Fruit fly (Drosophila melanogaster) whole organism, embryonic: ENCODE measurements around the gene BthD.
A peak's percentile ranks its signal among the peaks of the same experiment; 100 is the strongest.

ENCODE experiments used
- Ada2b ChIP-seq: fragments of 200-800 bp; sonication (Bioruptor generic); IDR thresholded peaks from 2 replicates; pipeline ENCODE4 v1.3.6; 2022; ENCODE audit warnings: missing biosample characterization, missing genetic modification characterization
- CG1024 ChIP-seq: fragments of 200-800 bp; sonication (Bioruptor generic); IDR thresholded peaks from 2 replicates; pipeline ENCODE4 v1.3.6; 2022; ENCODE audit warnings: missing biosample characterization, missing genetic modification characterization
- CG10274 ChIP-seq: fragments of 200-800 bp; sonication (Bioruptor generic); optimal IDR thresholded peaks from 3 replicates; lab custom pipeline; 2017; ENCODE audit warnings: missing biosample characterization, mild to moderate bottlenecking, missing genetic modification characterization
- CG10979 ChIP-seq: fragments of 200-800 bp; sonication (Bioruptor generic); optimal IDR thresholded peaks from 2 replicates; lab custom pipeline; 2018; ENCODE audit warnings: missing biosample characterization, mild to moderate bottlenecking, missing genetic modification characterization, moderate library complexity
- CG12104 ChIP-seq: fragments of 200-800 bp; sonication (Bioruptor generic); optimal IDR thresholded peaks from 3 replicates; lab custom pipeline; 2016; ENCODE audit warnings: missing biosample characterization, missing genetic modification characterization
- CG13775 ChIP-seq: fragments of 200-800 bp; sonication (Bioruptor generic); optimal IDR thresholded peaks from 3 replicates; lab custom pipeline; 2017; ENCODE audit warnings: missing biosample characterization, mild to moderate bottlenecking, missing genetic modification characterization
- CG16863 ChIP-seq: fragments of 200-800 bp; sonication (Bioruptor generic); optimal IDR thresholded peaks from 3 replicates; lab custom pipeline; 2016; ENCODE audit warnings: missing biosample characterization, missing genetic modification characterization
- CG2120 ChIP-seq: fragments of 200-800 bp; sonication (Bioruptor generic); optimal IDR thresholded peaks from 3 replicates; lab custom pipeline; 2016; ENCODE audit warnings: missing biosample characterization, missing genetic modification characterization
- CG2678 ChIP-seq: fragments of 200-800 bp; sonication (Bioruptor generic); optimal IDR thresholded peaks from 3 replicates; lab custom pipeline; 2019; ENCODE audit warnings: missing biosample characterization, mild to moderate bottlenecking, missing genetic modification characterization, moderate library complexity
- CG31224 ChIP-seq: fragments of 200-800 bp; sonication (Bioruptor generic); IDR thresholded peaks from 2 replicates; pipeline ENCODE4 v1.3.6; 2022; ENCODE audit warnings: missing biosample characterization, missing genetic modification characterization
- CG3407 ChIP-seq: fragments of 200-800 bp; sonication (Bioruptor generic); optimal IDR thresholded peaks from 2 replicates; lab custom pipeline; 2018; ENCODE audit warnings: missing biosample characterization, mild to moderate bottlenecking, missing genetic modification characterization
- CG3838 ChIP-seq: fragments of 200-800 bp; sonication (Bioruptor generic); optimal IDR thresholded peaks from 3 replicates; lab custom pipeline; 2016; ENCODE audit warnings: missing biosample characterization, missing genetic modification characterization
- CG42726 ChIP-seq: fragments of 200-800 bp; sonication (Bioruptor generic); IDR thresholded peaks from 2 replicates; pipeline ENCODE4 v1.3.6; 2022; ENCODE audit warnings: missing biosample characterization, missing genetic modification characterization; ENCODE audit not compliant: partially characterized antibody
- CG4707 ChIP-seq: fragments of 200-800 bp; sonication (Bioruptor generic); optimal IDR thresholded peaks from 2 replicates; lab custom pipeline; 2018; ENCODE audit warnings: missing biosample characterization, mild to moderate bottlenecking, missing genetic modification characterization, moderate library complexity
- CG8089 ChIP-seq: fragments of 200-800 bp; sonication (Bioruptor generic); optimal IDR thresholded peaks from 3 replicates; lab custom pipeline; 2016; ENCODE audit warnings: missing biosample characterization, missing genetic modification characterization
- CG8924 ChIP-seq: fragments of 200-800 bp; optimal IDR thresholded peaks from 3 replicates; lab custom pipeline; 2019; ENCODE audit warnings: missing biosample characterization, mild to moderate bottlenecking, missing genetic modification characterization, moderate library complexity
- CG9797 ChIP-seq: fragments of 200-800 bp; sonication (Bioruptor generic); optimal IDR thresholded peaks from 3 replicates; lab custom pipeline; 2018; ENCODE audit warnings: missing biosample characterization, mild to moderate bottlenecking, missing genetic modification characterization
- Dek ChIP-seq: fragments of 200-800 bp; sonication (Bioruptor generic); optimal IDR thresholded peaks from 3 replicates; lab custom pipeline; 2019; ENCODE audit warnings: missing biosample characterization, mild to moderate bottlenecking, missing genetic modification characterization, moderate library complexity
- Dfd ChIP-seq, 2 experiments: fragments of >200 bp; optimal IDR thresholded peaks; 2 replicates each; lab custom pipeline; 2017; ENCODE audit warnings: missing biosample characterization in 2 of 2, missing genetic modification characterization in 2 of 2
- Dref ChIP-seq: fragments of 200-800 bp; sonication (Bioruptor generic); IDR thresholded peaks from 2 replicates; pipeline ENCODE4 v1.3.6; 2022; ENCODE audit warnings: missing biosample characterization, missing genetic modification characterization
- E2f1 ChIP-seq: fragments of 200-800 bp; sonication (Bioruptor generic); IDR thresholded peaks from 2 replicates; pipeline ENCODE4 v1.3.6; 2022; ENCODE audit warnings: missing biosample characterization, missing genetic modification characterization
- Eip74EF ChIP-seq, 2 experiments: fragments of 200-800 bp in 1 of 2; fragments of >200 bp in 1 of 2; sonication (Bioruptor generic) in 1 of 2; optimal IDR thresholded peaks; 2 replicates each; lab custom pipeline; 2017 to 2019; ENCODE audit warnings: missing biosample characterization in 2 of 2, missing genetic modification characterization in 2 of 2, mild to moderate bottlenecking in 1 of 2, moderate library complexity in 1 of 2
- Hr3 ChIP-seq: fragments of 200-800 bp; sonication (Bioruptor generic); optimal IDR thresholded peaks from 3 replicates; lab custom pipeline; 2016; ENCODE audit warnings: missing biosample characterization, missing genetic modification characterization
- Lhr ChIP-seq: fragments of 200-800 bp; sonication (Bioruptor generic); optimal IDR thresholded peaks from 3 replicates; lab custom pipeline; 2017; ENCODE audit warnings: mild to moderate bottlenecking, missing biosample characterization, missing genetic modification reagents, missing genetic modification characterization
- Nf-YB ChIP-seq: fragments of 200-800 bp; sonication (Bioruptor generic); optimal IDR thresholded peaks from 3 replicates; lab custom pipeline; 2019; ENCODE audit warnings: missing biosample characterization, mild to moderate bottlenecking, missing genetic modification characterization, moderate library complexity
- Nf-YC ChIP-seq: fragments of 200-800 bp; optimal IDR thresholded peaks from 3 replicates; lab custom pipeline; 2019; ENCODE audit warnings: missing biosample characterization, mild to moderate bottlenecking, missing genetic modification characterization, moderate library complexity
- Poxn ChIP-seq: fragments of 200-800 bp; sonication (Bioruptor generic); IDR thresholded peaks from 2 replicates; pipeline ENCODE4 v1.3.6; 2022; ENCODE audit warnings: missing biosample characterization, missing genetic modification characterization
- Ravus ChIP-seq: fragments of 200-800 bp; sonication (Bioruptor generic); IDR thresholded peaks from 2 replicates; pipeline ENCODE4 v1.3.6; 2022; ENCODE audit warnings: missing biosample characterization, missing genetic modification characterization
- Rfx ChIP-seq: fragments of 200-800 bp; sonication (Bioruptor generic); IDR thresholded peaks from 2 replicates; pipeline ENCODE4 v1.3.6; 2022; ENCODE audit warnings: missing biosample characterization, missing genetic modification characterization
- Sox100B ChIP-seq: fragments of 200-800 bp; sonication (Bioruptor generic); optimal IDR thresholded peaks from 3 replicates; lab custom pipeline; 2018; ENCODE audit warnings: missing biosample characterization, mild to moderate bottlenecking, missing genetic modification characterization
- TFAM ChIP-seq: fragments of 200-800 bp; sonication (Bioruptor generic); optimal IDR thresholded peaks from 2 replicates; lab custom pipeline; 2017; ENCODE audit warnings: missing biosample characterization, missing genetic modification characterization, inconsistent platforms
- Taf1 ChIP-seq: fragments of 200-800 bp; sonication (Bioruptor generic); IDR thresholded peaks from 2 replicates; pipeline ENCODE4 v1.3.6; 2022; ENCODE audit warnings: missing biosample characterization, missing genetic modification characterization
- Vsx1 ChIP-seq: fragments of 200-800 bp; sonication (Bioruptor generic); optimal IDR thresholded peaks from 2 replicates; lab custom pipeline; 2017; ENCODE audit warnings: missing biosample characterization, mild to moderate bottlenecking, missing genetic modification characterization, missing genetic modification reagents
- amos ChIP-seq: fragments of 200-800 bp; sonication (Bioruptor generic); IDR thresholded peaks from 2 replicates; pipeline ENCODE4 v1.3.6; 2022; ENCODE audit warnings: missing biosample characterization, missing genetic modification characterization; ENCODE audit not compliant: partially characterized antibody
- aop ChIP-seq: fragments of 200-800 bp; sonication (Bioruptor generic); IDR thresholded peaks from 2 replicates; pipeline ENCODE4 v1.3.6; 2022; ENCODE audit warnings: missing biosample characterization, missing genetic modification characterization
- ato ChIP-seq: fragments of 200-800 bp; sonication (Bioruptor generic); IDR thresholded peaks from 2 replicates; pipeline ENCODE4 v1.3.6; 2022; ENCODE audit warnings: missing biosample characterization, missing genetic modification characterization; ENCODE audit not compliant: partially characterized antibody
- bigmax ChIP-seq: fragments of 200-800 bp; sonication (Bioruptor generic); optimal IDR thresholded peaks from 2 replicates; lab custom pipeline; 2018; ENCODE audit warnings: missing biosample characterization, mild to moderate bottlenecking, missing genetic modification characterization
- cad ChIP-seq: fragments of >200 bp; optimal IDR thresholded peaks from 2 replicates; lab custom pipeline; 2017; ENCODE audit warnings: missing biosample characterization, missing genetic modification characterization
- caup ChIP-seq: fragments of 200-800 bp; sonication (Bioruptor generic); optimal IDR thresholded peaks from 3 replicates; lab custom pipeline; 2017; ENCODE audit warnings: missing biosample characterization, mild to moderate bottlenecking, missing genetic modification characterization, moderate library complexity; ENCODE audit not compliant: severe bottlenecking
- crp ChIP-seq, 2 experiments: fragments of 200-800 bp; sonication (Bioruptor generic); optimal IDR thresholded peaks; 2 replicates in 1 of 2; 3 replicates in 1 of 2; lab custom pipeline; 2017; ENCODE audit warnings: missing biosample characterization in 2 of 2, missing genetic modification characterization in 2 of 2, mild to moderate bottlenecking in 1 of 2, moderate library complexity in 1 of 2
- fd102C ChIP-seq: fragments of 200-800 bp; sonication (Bioruptor generic); optimal IDR thresholded peaks from 2 replicates; lab custom pipeline; 2018; ENCODE audit warnings: missing biosample characterization, mild to moderate bottlenecking, missing genetic modification characterization, moderate library complexity
- lbe ChIP-seq: fragments of 200-800 bp; sonication (Bioruptor generic); optimal IDR thresholded peaks from 2 replicates; lab custom pipeline; 2016; ENCODE audit warnings: missing biosample characterization, mild to moderate bottlenecking, missing genetic modification characterization
- lmd ChIP-seq: fragments of 200-800 bp; sonication (Bioruptor generic); IDR thresholded peaks from 2 replicates; pipeline ENCODE4 v1.3.6; 2022; ENCODE audit warnings: missing biosample characterization, missing genetic modification characterization
- lov ChIP-seq, 2 experiments: fragments of 200-800 bp in 1 of 2; fragments of >200 bp in 1 of 2; sonication (Bioruptor generic) in 1 of 2; IDR thresholded peaks in 1 of 2; optimal IDR thresholded peaks in 1 of 2; 2 replicates in 1 of 2; 3 replicates in 1 of 2; pipeline versions ENCODE4 v1.3.6 to Lab custom; 2017 to 2022; ENCODE audit warnings: missing biosample characterization in 1 of 2, missing genetic modification characterization in 1 of 2
- mld ChIP-seq: fragments of 200-800 bp; sonication (Bioruptor generic); IDR thresholded peaks from 3 replicates; pipeline ENCODE4 v1.3.6; 2022; ENCODE audit warnings: missing biosample characterization, missing genetic modification characterization; ENCODE audit not compliant: partially characterized antibody
- prd ChIP-seq, 3 experiments: fragments of >200 bp in 2 of 3; fragments of 200-800 bp in 1 of 3; sonication (Bioruptor generic) in 1 of 3; optimal IDR thresholded peaks in 2 of 3; IDR thresholded peaks in 1 of 3; 2 replicates in 2 of 3; 3 replicates in 1 of 3; pipeline versions ENCODE4 v1.3.6 to Lab custom; 2017 to 2022; ENCODE audit warnings: missing biosample characterization in 1 of 3, missing genetic modification characterization in 1 of 3
- row ChIP-seq: fragments of 200-800 bp; sonication (Bioruptor generic); IDR thresholded peaks from 3 replicates; pipeline ENCODE4 v1.3.6; 2022; ENCODE audit warnings: missing biosample characterization, missing genetic modification characterization
- tap ChIP-seq: fragments of 200-800 bp; optimal IDR thresholded peaks from 3 replicates; lab custom pipeline; 2019; ENCODE audit warnings: missing biosample characterization, mild to moderate bottlenecking, missing genetic modification characterization, moderate library complexity
- trh ChIP-seq: fragments of 200-800 bp; sonication (Bioruptor generic); optimal IDR thresholded peaks from 2 replicates; lab custom pipeline; 2016; ENCODE audit warnings: missing biosample characterization, missing genetic modification characterization

BthD gene

dm6 chrX:13626579-13626894 lies 14.6 kb downstream of the BthD start (continued):
- TF ChIP-seq E2f1 (GFP tag; lab: Robert Waterston, UW) (peak; percentile 62), crp (GFP tag; optimal IDR thresholded peaks at IDR 0.05; lab: Kevin White, UChicago) (peak in 1 of 2 experiments; percentile 23), CG4707 (GFP tag; lab: Kevin White, UChicago) (peak; percentile 14), Dek (tag; lab: Kevin White, UChicago) (peak; percentile 76), trh (GFP tag; lab: Kevin White, UChicago) (no peak), aop (GFP tag; lab: Robert Waterston, UW) (no peak), CG13775 (peak; percentile 55), Ravus (GFP tag; lab: Robert Waterston, UW) (no peak), Sox100B (peak; percentile 63), lov (optimal IDR thresholded peaks at IDR 0.05; lab: Kevin White, UChicago) (no peak), lov (GFP tag; IDR thresholded peaks at IDR 0.05; lab: Robert Waterston, UW) (no peak), CG8924 (tag; lab: Kevin White, UChicago) (peak; percentile 54), Hr3 (GFP tag; lab: Kevin White, UChicago) (peak; percentile 67), CG9797 (no peak), mld (no peak), fd102C (GFP tag; lab: Kevin White, UChicago) (no peak), ato (GFP tag; lab: Robert Waterston, UW) (no peak), caup (GFP tag; lab: Kevin White, UChicago) (peak; percentile 72), Taf1 (GFP tag; lab: Robert Waterston, UW) (peak; percentile 49; the same call in 1 of the 2 replicates), lbe (GFP tag; lab: Kevin White, UChicago) (no peak), CG42726 (no peak), CG10274 (GFP tag; lab: Kevin White, UChicago) (peak; percentile 27), bigmax (GFP tag; lab: Kevin White, UChicago) (no peak), CG8089 (GFP tag; lab: Kevin White, UChicago) (peak; percentile 26), CG3838 (GFP tag; lab: Kevin White, UChicago) (peak; percentile 12), Nf-YB (GFP tag; lab: Kevin White, UChicago) (peak; percentile 34), row (GFP tag; lab: Robert Waterston, UW) (peak; percentile 37; the same call in 2 of the 3 replicates), cad (no peak), lmd (peak; percentile 84), CG2120 (peak; percentile 90), Ada2b (GFP tag; lab: Robert Waterston, UW) (peak; percentile 81), CG10979 (tag; lab: Kevin White, UChicago) (peak; percentile 62), TFAM (GFP tag; lab: Kevin White, UChicago) (no peak), CG12104 (GFP tag; lab: Kevin White, UChicago) (peak; percentile 66), Dfd (GFP tag; optimal IDR thresholded peaks at IDR 0.05; lab: Kevin White, UChicago) (no peak), CG3407 (GFP tag; lab: Kevin White, UChicago) (no peak), tap (tag; lab: Kevin White, UChicago) (no peak), Dref (GFP tag; lab: Robert Waterston, UW) (no peak), Rfx (peak; percentile 91), Poxn (GFP tag; lab: Robert Waterston, UW) (0 out of 2 replicates have a peak, but pooled peaks have one; percentile 53), Lhr (no peak), prd (optimal IDR thresholded peaks at IDR 0.05; lab: Kevin White, UChicago) (no peak), prd (GFP tag; IDR thresholded peaks at IDR 0.05; lab: Robert Waterston, UW) (peak; percentile 82), CG31224 (GFP tag; lab: Robert Waterston, UW) (peak; percentile 70), Vsx1 (GFP tag; lab: Kevin White, UChicago) (peak; percentile 40), amos (GFP tag; lab: Robert Waterston, UW) (no peak), Eip74EF (GFP tag; optimal IDR thresholded peaks at IDR 0.05; lab: Kevin White, UChicago) (peak in 1 of 2 experiments; percentile 66), Nf-YC (tag; lab: Kevin White, UChicago) (peak; percentile 56), CG1024 (GFP tag; lab: Robert Waterston, UW) (no peak), CG16863 (peak; percentile 72), CG2678 (peak; percentile 86)
